Worm (Caenorhabditis elegans): Measurements from ENCODE around the gene osta-3.

ce11 chrII:14790751-14791150, 21.6 kb upstream of the osta-3 start, which contains the start of gene Y54E2A.10:
- no peak for TF ChIP-seq pqm-1 (tag; optimal IDR thresholded peaks at IDR 0.05)
- TF ChIP-seq nhr-11 (tag; optimal IDR thresholded peaks at IDR 0.05) = no peak
- TF ChIP-seq nhr-76 (tag; optimal IDR thresholded peaks at IDR 0.05) = no peak
- TF ChIP-seq R02D3.7 (tag; optimal IDR thresholded peaks at IDR 0.05) = no peak
- TF ChIP-seq lin-15B (tag; optimal IDR thresholded peaks at IDR 0.05) = no peak
- TF ChIP-seq Y48G9A.11 (GFP tag; IDR thresholded peaks at IDR 0.05) = no peak
- TF ChIP-seq ceh-82 (tag; optimal IDR thresholded peaks at IDR 0.05) = no peak
- TF ChIP-seq spr-1 (tag; optimal IDR thresholded peaks at IDR 0.05) = no peak
- TF ChIP-seq duxl-1 (tag; optimal IDR thresholded peaks at IDR 0.05; ENCODE audit: poor library complexity) = no peak
- TF ChIP-seq nhr-10 (tag; optimal IDR thresholded peaks at IDR 0.05) = no peak
- no peak for TF ChIP-seq mdt-29 (GFP tag; IDR thresholded peaks at IDR 0.05)
